Fruit fly (Drosophila melanogaster) whole organism, embryonic: ENCODE data around the gene mRRF2.

Experiments used
- B-H1 ChIP-seq: fragments of 200-800 bp; sonication (Bioruptor generic); IDR thresholded peaks from 3 replicates; pipeline ENCODE4 v1.3.6; 2022; ENCODE audit warnings: missing biosample characterization, missing genetic modification characterization
- CG12155 ChIP-seq: fragments of 200-800 bp; sonication (Bioruptor generic); optimal IDR thresholded peaks from 3 replicates; lab custom pipeline; 2016; ENCODE audit warnings: missing biosample characterization, missing genetic modification characterization
- CG12659 ChIP-seq: fragments of 200-800 bp; sonication (Bioruptor generic); optimal IDR thresholded peaks from 3 replicates; lab custom pipeline; 2017; ENCODE audit warnings: mild to moderate bottlenecking, missing biosample characterization, missing genetic modification reagents, missing genetic modification characterization
- CG14014 ChIP-seq: fragments of 200-800 bp; sonication (Bioruptor generic); IDR thresholded peaks from 2 replicates; pipeline ENCODE4 v1.3.6; 2022; ENCODE audit warnings: missing biosample characterization, missing genetic modification characterization
- CG15696 ChIP-seq: fragments of 200-800 bp; sonication (Bioruptor generic); optimal IDR thresholded peaks from 2 replicates; lab custom pipeline; 2019; ENCODE audit warnings: missing biosample characterization, mild to moderate bottlenecking, missing genetic modification characterization, moderate library complexity
- CG16863 ChIP-seq: fragments of 200-800 bp; sonication (Bioruptor generic); optimal IDR thresholded peaks from 3 replicates; lab custom pipeline; 2016; ENCODE audit warnings: missing biosample characterization, missing genetic modification characterization
- CG17186 ChIP-seq: fragments of 200-800 bp; sonication (Bioruptor generic); optimal IDR thresholded peaks from 3 replicates; lab custom pipeline; 2017; ENCODE audit warnings: missing biosample characterization, missing genetic modification reagents, missing genetic modification characterization
- CG17359 ChIP-seq: fragments of 200-800 bp; sonication (Bioruptor generic); optimal IDR thresholded peaks from 3 replicates; lab custom pipeline; 2018; ENCODE audit warnings: missing biosample characterization, mild to moderate bottlenecking, missing genetic modification characterization, moderate library complexity
- CG2678 ChIP-seq: fragments of 200-800 bp; sonication (Bioruptor generic); optimal IDR thresholded peaks from 3 replicates; lab custom pipeline; 2019; ENCODE audit warnings: missing biosample characterization, mild to moderate bottlenecking, missing genetic modification characterization, moderate library complexity
- CG30431 ChIP-seq: fragments of 200-800 bp; sonication (Bioruptor generic); optimal IDR thresholded peaks from 2 replicates; lab custom pipeline; 2017; ENCODE audit warnings: missing biosample characterization, missing genetic modification characterization
- CG3065 ChIP-seq: fragments of 200-800 bp; sonication (Bioruptor generic); optimal IDR thresholded peaks from 2 replicates; lab custom pipeline; 2016; ENCODE audit warnings: missing biosample characterization, missing genetic modification characterization
- CG31224 ChIP-seq: fragments of 200-800 bp; sonication (Bioruptor generic); IDR thresholded peaks from 2 replicates; pipeline ENCODE4 v1.3.6; 2022; ENCODE audit warnings: missing biosample characterization, missing genetic modification characterization
- CG31365 ChIP-seq: fragments of 200-800 bp; sonication (Bioruptor generic); optimal IDR thresholded peaks from 2 replicates; lab custom pipeline; 2018; ENCODE audit warnings: missing biosample characterization, mild to moderate bottlenecking, missing genetic modification characterization
- CG3163 ChIP-seq: fragments of 200-800 bp; sonication (Bioruptor generic); optimal IDR thresholded peaks from 3 replicates; lab custom pipeline; 2016; ENCODE audit warnings: missing biosample characterization, missing genetic modification characterization
- CG5953 ChIP-seq: fragments of 200-800 bp; sonication (Bioruptor generic); IDR thresholded peaks from 2 replicates; pipeline ENCODE4 v1.3.6; 2022; ENCODE audit warnings: missing biosample characterization, missing genetic modification characterization
- CG6765 ChIP-seq: fragments of 200-800 bp; sonication (Bioruptor generic); optimal IDR thresholded peaks from 3 replicates; lab custom pipeline; 2017; ENCODE audit warnings: missing biosample characterization, mild to moderate bottlenecking, missing genetic modification characterization
- CG9437 ChIP-seq: fragments of 200-800 bp; sonication (Bioruptor generic); optimal IDR thresholded peaks from 2 replicates; lab custom pipeline; 2018; ENCODE audit warnings: missing biosample characterization, mild to moderate bottlenecking, missing genetic modification characterization
- CG9727 ChIP-seq: fragments of 200-800 bp; sonication (Bioruptor generic); optimal IDR thresholded peaks from 3 replicates; lab custom pipeline; 2017; ENCODE audit warnings: missing biosample characterization, mild to moderate bottlenecking, missing genetic modification characterization
- CG9817 ChIP-seq: fragments of 200-800 bp; sonication (Bioruptor generic); optimal IDR thresholded peaks from 2 replicates; lab custom pipeline; 2018; ENCODE audit warnings: missing biosample characterization, mild to moderate bottlenecking, missing genetic modification characterization, moderate library complexity
- CTCF ChIP-seq: fragments of 200-800 bp; sonication (Bioruptor generic); optimal IDR thresholded peaks from 2 replicates; lab custom pipeline; 2017; ENCODE audit warnings: missing biosample characterization, mild to moderate bottlenecking, missing genetic modification characterization, moderate library complexity
- Fer3 ChIP-seq: fragments of 200-800 bp; sonication (Bioruptor generic); optimal IDR thresholded peaks from 2 replicates; lab custom pipeline; 2018; ENCODE audit warnings: missing biosample characterization, mild to moderate bottlenecking, missing genetic modification characterization, moderate library complexity
- HmgD ChIP-seq: fragments of 200-800 bp; sonication (Bioruptor generic); optimal IDR thresholded peaks from 3 replicates; lab custom pipeline; 2016; ENCODE audit warnings: missing biosample characterization, missing genetic modification characterization
- Hmx ChIP-seq: fragments of 200-800 bp; sonication (Bioruptor generic); optimal IDR thresholded peaks from 2 replicates; lab custom pipeline; 2016; ENCODE audit warnings: missing biosample characterization, missing genetic modification characterization
- Oaz ChIP-seq: fragments of 200-800 bp; sonication (Bioruptor generic); IDR thresholded peaks from 2 replicates; pipeline ENCODE4 v1.3.6; 2022; ENCODE audit warnings: missing biosample characterization, missing genetic modification characterization
- Ptx1 ChIP-seq: fragments of 200-800 bp; sonication (Bioruptor generic); IDR thresholded peaks from 2 replicates; pipeline ENCODE4 v1.3.6; 2022; ENCODE audit warnings: missing biosample characterization, missing genetic modification characterization
- Ravus ChIP-seq: fragments of 200-800 bp; sonication (Bioruptor generic); IDR thresholded peaks from 2 replicates; pipeline ENCODE4 v1.3.6; 2022; ENCODE audit warnings: missing biosample characterization, missing genetic modification characterization
- Rx ChIP-seq: fragments of 200-800 bp; sonication (Bioruptor generic); IDR thresholded peaks from 2 replicates; pipeline ENCODE4 v1.3.6; 2022; ENCODE audit warnings: missing biosample characterization, missing genetic modification characterization
- Spps ChIP-seq: fragments of 200-800 bp; sonication (Bioruptor generic); optimal IDR thresholded peaks from 2 replicates; lab custom pipeline; 2018; ENCODE audit warnings: missing biosample characterization, mild to moderate bottlenecking, missing genetic modification characterization
- Trl ChIP-seq, 3 experiments: fragments of >200 bp in 2 of 3; fragments of 200-800 bp in 1 of 3; sonication (Bioruptor generic) in 1 of 3; optimal IDR thresholded peaks; 2 replicates in 1 of 3; 3 replicates in 2 of 3; lab custom pipeline; 2016 to 2017; ENCODE audit warnings: missing biosample characterization in 1 of 3, missing genetic modification characterization in 1 of 3
- croc ChIP-seq: fragments of 200-800 bp; sonication (Bioruptor generic); conservative IDR thresholded peaks from 3 replicates; pipeline ENCODE4 v1.3.6; 2022; ENCODE audit warnings: missing biosample characterization, missing genetic modification characterization
- dmrt99B ChIP-seq: fragments of 200-800 bp; sonication (Bioruptor generic); optimal IDR thresholded peaks from 2 replicates; lab custom pipeline; 2018; ENCODE audit warnings: missing biosample characterization, mild to moderate bottlenecking, missing genetic modification characterization, moderate library complexity
- en ChIP-seq: fragments of 200-800 bp; sonication (Bioruptor generic); optimal IDR thresholded peaks from 2 replicates; lab custom pipeline; 2016; ENCODE audit warnings: missing biosample characterization, missing genetic modification characterization
- fu2 ChIP-seq: fragments of 200-800 bp; sonication (Bioruptor generic); optimal IDR thresholded peaks from 2 replicates; lab custom pipeline; 2016; ENCODE audit warnings: missing biosample characterization, missing genetic modification characterization
- her ChIP-seq: fragments of 200-800 bp; sonication (Bioruptor generic); optimal IDR thresholded peaks from 2 replicates; lab custom pipeline; 2016; ENCODE audit warnings: missing biosample characterization, missing genetic modification characterization
- jigr1 ChIP-seq: fragments of 200-800 bp; sonication (Bioruptor generic); IDR thresholded peaks from 3 replicates; pipeline ENCODE4 v1.3.6; 2022; ENCODE audit warnings: missing biosample characterization, missing genetic modification characterization
- kni ChIP-seq: fragments of 200-800 bp; sonication (Bioruptor generic); optimal IDR thresholded peaks from 3 replicates; lab custom pipeline; 2017; ENCODE audit warnings: mild to moderate bottlenecking, missing biosample characterization, missing genetic modification reagents, missing genetic modification characterization
- maf-S ChIP-seq: fragments of 200-800 bp; sonication (Bioruptor generic); optimal IDR thresholded peaks from 2 replicates; lab custom pipeline; 2016; ENCODE audit warnings: missing biosample characterization, missing genetic modification characterization
- p53 ChIP-seq: fragments of 200-800 bp; sonication (Bioruptor generic); optimal IDR thresholded peaks from 2 replicates; lab custom pipeline; 2016; ENCODE audit warnings: missing biosample characterization, missing genetic modification characterization
- pan ChIP-seq, 4 experiments: fragments of >200 bp in 3 of 4; fragments of 200-800 bp in 1 of 4; sonication (Bioruptor generic) in 1 of 4; optimal IDR thresholded peaks in 3 of 4; IDR thresholded peaks in 1 of 4; 2 replicates each; pipeline versions ENCODE4 v1.3.6 to Lab custom; 2017 to 2022; ENCODE audit warnings: missing biosample characterization in 2 of 4, missing genetic modification characterization in 2 of 4, mixed read lengths in 1 of 4
- peb ChIP-seq: fragments of 200-800 bp; sonication (Bioruptor generic); IDR thresholded peaks from 2 replicates; pipeline ENCODE4 v1.3.6; 2022; ENCODE audit warnings: missing biosample characterization, missing genetic modification characterization
- pita ChIP-seq: fragments of 200-800 bp; sonication (Bioruptor generic); optimal IDR thresholded peaks from 2 replicates; lab custom pipeline; 2017; ENCODE audit warnings: missing biosample characterization, mild to moderate bottlenecking, missing genetic modification characterization
- prd ChIP-seq, 3 experiments: fragments of >200 bp in 2 of 3; fragments of 200-800 bp in 1 of 3; sonication (Bioruptor generic) in 1 of 3; optimal IDR thresholded peaks in 2 of 3; IDR thresholded peaks in 1 of 3; 2 replicates in 2 of 3; 3 replicates in 1 of 3; pipeline versions ENCODE4 v1.3.6 to Lab custom; 2017 to 2022; ENCODE audit warnings: missing biosample characterization in 1 of 3, missing genetic modification characterization in 1 of 3
- run ChIP-seq: fragments of 200-800 bp; sonication (Bioruptor generic); optimal IDR thresholded peaks from 3 replicates; lab custom pipeline; 2018; ENCODE audit warnings: missing biosample characterization, mild to moderate bottlenecking, missing genetic modification characterization
- salm ChIP-seq: fragments of 200-800 bp; sonication (Bioruptor generic); optimal IDR thresholded peaks from 2 replicates; lab custom pipeline; 2018; ENCODE audit warnings: missing biosample characterization, mild to moderate bottlenecking, missing genetic modification characterization
- schlank ChIP-seq: fragments of 200-800 bp; sonication (Bioruptor generic); optimal IDR thresholded peaks from 2 replicates; lab custom pipeline; 2018; ENCODE audit warnings: missing biosample characterization, mild to moderate bottlenecking, missing genetic modification characterization
- seq ChIP-seq: fragments of 200-800 bp; sonication (Bioruptor generic); IDR thresholded peaks from 2 replicates; pipeline ENCODE4 v1.3.6; 2022; ENCODE audit warnings: missing biosample characterization, missing genetic modification characterization
- slbo ChIP-seq: fragments of 200-800 bp; sonication (Bioruptor generic); IDR thresholded peaks from 2 replicates; pipeline ENCODE4 v1.3.6; 2022; ENCODE audit warnings: missing biosample characterization, missing genetic modification characterization
- sug ChIP-seq: fragments of 200-800 bp; optimal IDR thresholded peaks from 2 replicates; lab custom pipeline; 2019; ENCODE audit warnings: missing biosample characterization, mild to moderate bottlenecking, missing genetic modification characterization, moderate library complexity
- wor ChIP-seq: fragments of 200-800 bp; sonication (Bioruptor generic); IDR thresholded peaks from 2 replicates; pipeline ENCODE4 v1.3.6; 2022; ENCODE audit warnings: missing biosample characterization, missing genetic modification characterization
- zf30C ChIP-seq: fragments of 200-800 bp; sonication (Bioruptor generic); optimal IDR thresholded peaks from 3 replicates; lab custom pipeline; 2018; ENCODE audit warnings: missing biosample characterization, mild to moderate bottlenecking, missing genetic modification characterization

The mRRF2 gene

DNA sequence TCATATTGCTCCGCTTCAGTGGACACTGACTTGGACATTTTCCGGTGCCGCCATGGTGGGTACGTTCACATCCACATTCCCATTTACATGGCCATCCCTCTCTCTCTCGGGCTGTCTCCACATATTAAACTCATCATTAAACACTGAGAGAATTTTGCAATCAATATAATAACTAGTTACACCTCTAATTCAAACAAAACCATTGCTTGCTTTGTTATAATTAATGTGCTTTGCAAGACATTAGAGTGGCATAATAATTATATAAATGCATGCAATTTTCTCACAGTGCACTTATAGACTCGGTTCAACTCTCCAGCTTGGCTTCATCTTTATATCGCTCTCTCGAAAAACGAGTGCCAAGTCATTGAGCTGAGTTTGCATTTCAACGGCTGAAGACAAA, 11.3 kb downstream of the mRRF2 start (continued):
- TF ChIP-seq maf-S (GFP tag; lab: Kevin White, UChicago) (no peak), CG31224 (GFP tag; lab: Robert Waterston, UW) (no peak), B-H1 (GFP tag; lab: Robert Waterston, UW) (peak; percentile 58; the same call in 2 of the 3 replicates), CG16863 (peak; percentile 71), p53 (GFP tag; lab: Kevin White, UChicago) (peak; percentile 14), CG9817 (peak; percentile 39), fu2 (GFP tag; lab: Kevin White, UChicago) (peak; percentile 36), CG6765 (GFP tag; lab: Kevin White, UChicago) (no peak), salm (tag; lab: Kevin White, UChicago) (peak; percentile 26), wor (peak; percentile 49; the same call in 1 of the 2 replicates), CG31365 (no peak), Trl (optimal IDR thresholded peaks at IDR 0.05; lab: Kevin White, UChicago) (no peak), Trl (GFP tag; optimal IDR thresholded peaks at IDR 0.05; lab: Kevin White, UChicago) (peak; percentile 60), Spps (tag; lab: Kevin White, UChicago) (no peak), CG14014 (GFP tag; lab: Robert Waterston, UW) (peak; percentile 74), zf30C (GFP tag; lab: Kevin White, UChicago) (peak; percentile 7), run (tag; lab: Kevin White, UChicago) (peak; percentile 17), CG3163 (no peak), dmrt99B (peak; percentile 87), Fer3 (tag; lab: Kevin White, UChicago) (peak; percentile 50), CTCF (peak; percentile 27), en (peak; percentile 3), croc (GFP tag; lab: Robert Waterston, UW) (peak; percentile 27; the same call in 2 of the 3 replicates), CG12155 (peak; percentile 43), kni (no peak), jigr1 (no peak), Ravus (GFP tag; lab: Robert Waterston, UW) (peak; percentile 14; the same call in 1 of the 2 replicates), Hmx (GFP tag; lab: Kevin White, UChicago) (no peak), prd (optimal IDR thresholded peaks at IDR 0.05; lab: Kevin White, UChicago) (no peak), prd (GFP tag; IDR thresholded peaks at IDR 0.05; lab: Robert Waterston, UW) (peak; percentile 70; the same call in 2 of the 3 replicates), Rx (GFP tag; lab: Robert Waterston, UW) (peak; percentile 74), her (peak; percentile 40), seq (peak; percentile 78), CG9437 (GFP tag; lab: Kevin White, UChicago) (peak; percentile 28), HmgD (GFP tag; lab: Kevin White, UChicago) (no peak), peb (peak; percentile 25; the same call in 1 of the 2 replicates), slbo (peak; percentile 77), pan (optimal IDR thresholded peaks at IDR 0.05; lab: Kevin White, UChicago) (no peak), pan (GFP tag; optimal IDR thresholded peaks at IDR 0.05 in 1 of 2, IDR thresholded peaks at IDR 0.05 in 1 of 2) (peak in 1 of 2 experiments; percentile 78), CG30431 (GFP tag; lab: Kevin White, UChicago) (no peak), CG5953 (GFP tag; lab: Robert Waterston, UW) (peak; percentile 75), Oaz (GFP tag; lab: Robert Waterston, UW) (peak; percentile 57; the same call in 1 of the 2 replicates), sug (no peak), CG17359 (peak; percentile 77), CG3065 (no peak), CG15696 (peak; percentile 4), CG12659 (GFP tag; lab: Kevin White, UChicago) (peak; percentile 42), CG17186 (GFP tag; lab: Kevin White, UChicago) (peak; percentile 43), pita (GFP tag; lab: Kevin White, UChicago) (no peak), CG9727 (GFP tag; lab: Kevin White, UChicago) (peak; percentile 42), CG2678 (tag; lab: Kevin White, UChicago) (no peak), schlank (tag; lab: Kevin White, UChicago) (no peak), Ptx1 (peak; percentile 76)
